Worm (Caenorhabditis elegans) whole organism, L4 larva: ENCODE data around the gene R04E5.7.

Experiments used
- aly-2 ChIP-seq: sonication (generic microtip); optimal IDR thresholded peaks from 2 replicates; lab custom pipeline; 2018; ENCODE audit warnings: missing biosample characterization, missing genetic modification characterization
- ceh-28 ChIP-seq: fragments of 150-350 bp; optimal IDR thresholded peaks from 2 replicates; lab custom pipeline; 2014; ENCODE audit warnings: missing biosample characterization, missing genetic modification reagents, missing genetic modification characterization
- ceh-82 ChIP-seq: sonication (generic microtip); optimal IDR thresholded peaks from 2 replicates; lab custom pipeline; 2017; ENCODE audit warnings: missing biosample characterization, missing genetic modification characterization
- ces-1 ChIP-seq: fragments of 150-350 bp; sonication (generic microtip); optimal IDR thresholded peaks from 4 replicates; lab custom pipeline; 2014; ENCODE audit warnings: missing biosample characterization, missing genetic modification reagents, missing genetic modification characterization
- egl-27 ChIP-seq: sonication (generic microtip); optimal IDR thresholded peaks from 3 replicates; lab custom pipeline; 2017; ENCODE audit warnings: missing biosample characterization, missing genetic modification reagents, missing genetic modification characterization
- lin-29 ChIP-seq: fragments of 200-800 bp; sonication (Bioruptor generic); IDR thresholded peaks from 2 replicates; pipeline ENCODE4 v1.3.6; 2022; ENCODE audit warnings: missing genetic modification reagents, missing genetic modification characterization, missing compliant biosample characterization
- nhr-11 ChIP-seq: fragments of 150-350 bp; optimal IDR thresholded peaks from 2 replicates; lab custom pipeline; 2014; ENCODE audit warnings: missing biosample characterization, missing genetic modification characterization
- nhr-48 ChIP-seq: sonication (generic microtip); optimal IDR thresholded peaks from 2 replicates; lab custom pipeline; 2016; ENCODE audit warnings: mild to moderate bottlenecking, missing genetic modification characterization, missing compliant biosample characterization
- nhr-6 ChIP-seq: fragments of 150-350 bp; optimal IDR thresholded peaks from 2 replicates; lab custom pipeline; 2014; ENCODE audit warnings: missing biosample characterization, missing genetic modification characterization
- pqm-1 ChIP-seq: sonication (generic microtip); optimal IDR thresholded peaks from 2 replicates; lab custom pipeline; 2017; ENCODE audit warnings: missing biosample characterization, missing genetic modification characterization
- sdz-12 ChIP-seq: fragments of 200-800 bp; sonication (Bioruptor generic); optimal IDR thresholded peaks from 2 replicates; lab custom pipeline; 2018; ENCODE audit warnings: mild to moderate bottlenecking, missing genetic modification characterization, missing compliant biosample characterization
- unc-62 ChIP-seq, 3 experiments: fragments of 150-350 bp in 1 of 3; sonication (generic microtip); optimal IDR thresholded peaks in 2 of 3; peaks in 1 of 3; 1 replicate in 1 of 3; 2 replicates in 2 of 3; lab custom pipeline; 2014 to 2017; ENCODE audit warnings: missing biosample characterization in 3 of 3, missing genetic modification characterization in 3 of 3, missing genetic modification reagents in 3 of 3, missing genotype in 1 of 3
- zag-1 ChIP-seq: fragments of 150-350 bp; optimal IDR thresholded peaks from 2 replicates; lab custom pipeline; 2014; ENCODE audit warnings: missing biosample characterization, missing genetic modification characterization

DNA sequence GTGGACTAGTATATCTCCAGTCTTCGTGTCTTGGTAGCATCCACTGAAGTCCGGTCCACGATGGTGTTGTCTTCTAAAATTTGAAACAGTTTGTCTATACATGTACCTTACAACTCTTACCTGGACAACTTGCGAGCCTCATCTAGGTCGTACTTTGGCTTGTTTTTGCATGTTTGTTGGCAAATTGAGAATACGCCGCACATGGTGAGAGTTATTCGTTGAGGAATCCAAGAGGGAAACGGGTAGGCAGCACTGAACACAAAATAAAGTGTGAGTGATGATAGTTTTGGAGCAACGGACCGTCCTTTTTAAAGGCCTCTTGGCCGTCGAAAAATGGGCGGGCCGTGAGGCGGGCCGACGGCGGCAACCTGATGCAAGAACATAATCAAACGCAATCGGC is 46.4 kb downstream of the R04E5.7 start, which contains the start of gene asns-2:
- TF ChIP-seq zag-1 (tag; lab: Kevin White, UChicago): no peak
- TF ChIP-seq unc-62 (GFP tag; optimal IDR thresholded peaks at IDR 0.05 in 1 of 2; lab: Kevin White, UChicago): no peak
- no peak for TF ChIP-seq unc-62 (tag; optimal IDR thresholded peaks at IDR 0.05; lab: Kevin White, UChicago)
- TF ChIP-seq aly-2: no peak
- TF ChIP-seq ceh-82 (tag; lab: Kevin White, UChicago): no peak
- no peak for TF ChIP-seq nhr-6 (tag; lab: Kevin White, UChicago)
- no peak for TF ChIP-seq sdz-12
- TF ChIP-seq lin-29 (GFP tag; lab: Robert Waterston, UW): no peak
- TF ChIP-seq ceh-28 (tag; lab: Kevin White, UChicago): no peak
- TF ChIP-seq ces-1 (GFP tag; lab: Kevin White, UChicago): no peak
- TF ChIP-seq pqm-1: no peak
- TF ChIP-seq egl-27 (tag; lab: Kevin White, UChicago): no peak
- no peak for TF ChIP-seq nhr-11
- no peak for TF ChIP-seq nhr-48 (tag; lab: Kevin White, UChicago)
